Worm (Caenorhabditis elegans) whole organism, young adult: ENCODE results near the gene F16G10.10.

ENCODE experiments used
- Y79H2A.3 ChIP-seq: fragments of 200-800 bp; sonication (Bioruptor generic); conservative IDR thresholded peaks from 2 replicates; pipeline ENCODE4 v1.3.6; 2022; ENCODE audit warnings: missing genetic modification reagents, missing genetic modification characterization, missing compliant biosample characterization
- Y95B8A.8 ChIP-seq: fragments of 200-800 bp; sonication (Bioruptor generic); IDR thresholded peaks from 2 replicates; pipeline ENCODE4 v1.3.6; 2022; ENCODE audit warnings: missing genetic modification reagents, missing genetic modification characterization, missing compliant biosample characterization
- ama-1 ChIP-seq, 3 experiments: fragments of 150-350 bp in 1 of 3; sonication (generic microtip) in 2 of 3; optimal IDR thresholded peaks; 2 replicates each; lab custom pipeline; 2014 to 2018; ENCODE audit warnings: missing biosample characterization in 2 of 3, missing genetic modification characterization in 2 of 3, missing genetic modification reagents in 2 of 3
- ceh-91 ChIP-seq: fragments of 200-800 bp; sonication (Bioruptor generic); IDR thresholded peaks from 2 replicates; pipeline ENCODE4 v1.3.6; 2022; ENCODE audit warnings: missing genetic modification reagents, missing genetic modification characterization, missing compliant biosample characterization
- egl-18 ChIP-seq: fragments of 200-800 bp; sonication (Bioruptor generic); IDR thresholded peaks from 2 replicates; pipeline ENCODE4 v1.3.6; 2022; ENCODE audit warnings: missing genetic modification reagents, missing genetic modification characterization, missing compliant biosample characterization
- ekl-4 ChIP-seq: fragments of 200-800 bp; sonication (Bioruptor generic); IDR thresholded peaks from 2 replicates; pipeline ENCODE4 v1.3.6; 2022; ENCODE audit warnings: missing genetic modification reagents, missing genetic modification characterization, missing compliant biosample characterization
- hlh-26 ChIP-seq: fragments of 200-800 bp; sonication (Bioruptor generic); conservative IDR thresholded peaks from 2 replicates; pipeline ENCODE4 v1.3.6; 2022; ENCODE audit warnings: missing genetic modification reagents, missing genetic modification characterization, missing compliant biosample characterization
- lin-35 ChIP-seq, 3 experiments: fragments of 150-350 bp in 2 of 3; sonication (generic microtip) in 1 of 3; optimal IDR thresholded peaks; 2 replicates each; lab custom pipeline; 2014 to 2018; ENCODE audit warnings: missing biosample characterization in 3 of 3, missing genetic modification characterization in 3 of 3, missing genetic modification reagents in 3 of 3
- pbrm-1 ChIP-seq: fragments of 200-800 bp; sonication (Bioruptor generic); IDR thresholded peaks from 2 replicates; pipeline ENCODE4 v1.3.6; 2022; ENCODE audit warnings: missing genetic modification reagents, missing genetic modification characterization, missing compliant biosample characterization
- pha-4 ChIP-seq: fragments of 150-350 bp; sonication (generic microtip); optimal IDR thresholded peaks from 2 replicates; lab custom pipeline; 2014; ENCODE audit warnings: missing biosample characterization, missing genetic modification reagents, missing genetic modification characterization
- rec-8 ChIP-seq, 2 experiments: sonication (generic microtip); optimal IDR thresholded peaks; 2 replicates each; lab custom pipeline; 2016; ENCODE audit warnings: mild to moderate bottlenecking in 2 of 2, missing genetic modification characterization in 2 of 2, missing genetic modification reagents in 2 of 2, missing genotype in 2 of 2, missing biosample characterization in 1 of 2, missing compliant biosample characterization in 1 of 2, moderate library complexity in 1 of 2
- snpc-1.1 ChIP-seq: sonication (generic microtip); optimal IDR thresholded peaks from 2 replicates; lab custom pipeline; 2017; ENCODE audit warnings: missing genetic modification characterization, mild to moderate bottlenecking, missing compliant biosample characterization, antibody characterized with exemption, moderate library complexity, missing genotype, missing genetic modification reagents; ENCODE audit not compliant: insufficient read depth

DNA sequence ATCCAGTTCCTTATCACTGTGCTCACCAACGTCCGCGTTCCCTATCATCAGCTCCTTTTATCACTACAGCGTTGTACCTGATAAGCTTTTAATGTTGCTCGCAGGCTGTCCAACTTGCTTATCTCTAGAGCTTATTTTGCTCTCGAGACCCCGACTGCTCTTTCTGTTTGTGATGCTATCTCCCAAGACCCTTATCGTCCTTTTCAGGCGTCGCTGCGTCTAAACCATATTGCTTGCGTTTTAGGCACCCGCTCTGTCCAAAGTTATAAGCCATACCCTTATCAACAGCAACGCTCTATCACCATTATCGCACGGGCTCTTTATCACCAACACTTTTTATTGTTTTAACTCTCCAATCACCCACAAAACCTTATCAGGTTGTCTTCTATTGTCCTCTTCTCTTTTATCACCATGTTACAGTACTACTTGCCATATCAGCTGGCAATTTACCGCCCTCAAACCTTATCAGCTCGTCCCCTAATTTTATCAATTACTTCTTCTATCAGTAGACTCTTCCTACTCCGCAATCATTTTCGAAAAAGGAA lies 12.2 kb downstream of the F16G10.10 start:
- TF ChIP-seq pbrm-1 (GFP tag; lab: Robert Waterston, UW), result peak; percentile 28; the same call in 1 of the 2 replicates
- TF ChIP-seq lin-35 (GFP tag; optimal IDR thresholded peaks at IDR 0.05; lab: Kevin White, UChicago), result no peak
- TF ChIP-seq ama-1 (optimal IDR thresholded peaks at IDR 0.05; lab: Kevin White, UChicago), result no peak
- TF ChIP-seq ama-1 (GFP tag; optimal IDR thresholded peaks at IDR 0.05; lab: Kevin White, UChicago), result no peak
- TF ChIP-seq rec-8 (tag; optimal IDR thresholded peaks at IDR 0.05; lab: Kevin White, UChicago), result no peak
- TF ChIP-seq hlh-26 (GFP tag; lab: Robert Waterston, UW), result no peak
- TF ChIP-seq Y79H2A.3 (GFP tag; lab: Robert Waterston, UW), result no peak
- no peak for TF ChIP-seq ekl-4 (GFP tag; lab: Robert Waterston, UW)
- no peak for TF ChIP-seq ceh-91 (GFP tag; lab: Robert Waterston, UW)
- TF ChIP-seq snpc-1.1, result no peak
- no peak for TF ChIP-seq egl-18
- TF ChIP-seq Y95B8A.8 (GFP tag; lab: Robert Waterston, UW), result no peak
- no peak for TF ChIP-seq pha-4
